Worm (Caenorhabditis elegans): ENCODE data around the gene ssr-2.

ce11 chrX:2853963-2854362 lies 26.4 kb upstream of the ssr-2 start:
- TF ChIP-seq nhr-76 (tag; optimal IDR thresholded peaks at IDR 0.05): no peak
- TF ChIP-seq nhr-12 (tag; optimal IDR thresholded peaks at IDR 0.05): no peak
- TF ChIP-seq snpc-4 (tag; optimal IDR thresholded peaks at IDR 0.05): no peak
- TF ChIP-seq ceh-39 (tag; optimal IDR thresholded peaks at IDR 0.05): no peak
- no peak for TF ChIP-seq sptf-1 (tag; optimal IDR thresholded peaks at IDR 0.05)
- no peak for TF ChIP-seq drap-1 (GFP tag; optimal IDR thresholded peaks at IDR 0.05)
- TF ChIP-seq ceh-83 (GFP tag; optimal IDR thresholded peaks at IDR 0.05): no peak
- no peak for TF ChIP-seq flh-1 (GFP tag; optimal IDR thresholded peaks at IDR 0.05)
- TF ChIP-seq elt-3 (tag; optimal IDR thresholded peaks at IDR 0.05): no peak
- no peak for TF ChIP-seq unc-39 (tag; optimal IDR thresholded peaks at IDR 0.05)
